Worm (Caenorhabditis elegans): Measurements from ENCODE around the gene Y75B8A.7.

The Y75B8A.7 gene

DNA sequence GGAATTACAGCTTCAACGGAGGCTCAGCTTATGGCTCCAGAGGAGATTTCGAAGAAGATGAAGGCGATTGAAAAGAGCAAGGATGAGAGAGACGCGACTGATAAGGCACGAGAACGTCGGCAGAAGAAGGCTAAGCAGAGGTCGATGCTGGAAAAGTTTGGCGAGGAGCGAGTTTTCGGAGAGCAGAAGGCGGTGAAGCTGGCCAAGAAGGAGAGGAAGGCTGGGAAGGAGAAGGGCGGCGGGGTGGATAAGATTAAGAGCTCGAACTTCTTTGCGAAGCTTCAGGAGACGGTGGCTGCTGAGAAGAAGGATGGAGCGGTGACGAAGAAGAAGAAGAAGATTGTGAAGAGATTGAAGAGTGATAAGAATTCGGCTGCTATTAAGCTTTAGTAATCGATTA, 6.5 kb downstream of the Y75B8A.7 start:
- no peak for TF ChIP-seq nhr-28 (tag; optimal IDR thresholded peaks at IDR 0.05)
- TF ChIP-seq sptf-1 (tag; optimal IDR thresholded peaks at IDR 0.05), result no peak
- TF ChIP-seq drap-1 (GFP tag; optimal IDR thresholded peaks at IDR 0.05), result no peak
- TF ChIP-seq snpc-4 (tag; optimal IDR thresholded peaks at IDR 0.05), result no peak
- no peak for TF ChIP-seq M03D4.4 (tag; optimal IDR thresholded peaks at IDR 0.05)
- no peak for TF ChIP-seq ceh-83 (GFP tag; optimal IDR thresholded peaks at IDR 0.05)
- no peak for TF ChIP-seq tbx-8 (GFP tag; optimal IDR thresholded peaks at IDR 0.05)
- no peak for TF ChIP-seq unc-62 (GFP tag; optimal IDR thresholded peaks at IDR 0.05)
- TF ChIP-seq mep-1 (tag; optimal IDR thresholded peaks at IDR 0.05), result no peak
- no peak for TF ChIP-seq ham-2 (GFP tag; optimal IDR thresholded peaks at IDR 0.05)
- no peak for TF ChIP-seq unc-39 (tag; optimal IDR thresholded peaks at IDR 0.05)
- TF ChIP-seq lin-32 (GFP tag; optimal IDR thresholded peaks at IDR 0.05), result no peak
- TF ChIP-seq cnd-1 (tag; optimal IDR thresholded peaks at IDR 0.05), result no peak
- TF ChIP-seq ceh-43 (GFP tag; optimal IDR thresholded peaks at IDR 0.05), result no peak
- TF ChIP-seq lin-13 (tag; optimal IDR thresholded peaks at IDR 0.05), result no peak
- TF ChIP-seq ceh-39 (tag; optimal IDR thresholded peaks at IDR 0.05), result no peak
- no peak for TF ChIP-seq sem-2 (GFP tag; optimal IDR thresholded peaks at IDR 0.05)
- TF ChIP-seq mab-5 (tag; optimal IDR thresholded peaks at IDR 0.05), result no peak

DNA sequence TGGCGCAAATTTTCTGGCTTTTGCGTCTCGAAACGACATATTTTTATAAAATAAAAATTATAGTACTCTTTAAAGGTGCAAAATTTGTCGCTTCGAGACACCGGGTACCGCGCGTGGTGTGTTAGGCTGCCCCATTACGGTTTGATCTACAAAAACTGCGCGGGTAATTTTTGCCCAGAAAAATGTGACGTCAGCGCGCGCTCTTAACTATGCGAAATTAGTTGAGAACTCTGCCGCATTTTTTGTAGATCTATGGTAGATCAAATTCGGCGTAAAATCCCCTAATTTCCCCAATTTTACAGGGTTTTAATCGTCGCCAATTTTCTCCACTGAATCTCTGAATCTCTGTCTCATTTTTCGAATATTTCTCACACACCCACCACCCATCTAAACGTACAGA, 7.8 kb downstream of the Y75B8A.7 start, which contains the start of gene Y75B8A.8:
TSS of gene Y75B8A.8 (plus strand) at position 301 of the 400 bp plus-strand sequence.
- TF ChIP-seq sem-2 (GFP tag; optimal IDR thresholded peaks at IDR 0.05) (no peak), hlh-1 (tag; optimal IDR thresholded peaks at IDR 0.05) (no peak), tbx-8 (GFP tag; optimal IDR thresholded peaks at IDR 0.05) (no peak), flh-1 (GFP tag; optimal IDR thresholded peaks at IDR 0.05) (no peak), snpc-4 (tag; optimal IDR thresholded peaks at IDR 0.05) (no peak), sptf-1 (tag; optimal IDR thresholded peaks at IDR 0.05) (no peak), elt-3 (tag; optimal IDR thresholded peaks at IDR 0.05) (no peak), pha-4 (tag; optimal IDR thresholded peaks at IDR 0.05) (no peak), nhr-12 (tag; optimal IDR thresholded peaks at IDR 0.05) (no peak), unc-62 (GFP tag; optimal IDR thresholded peaks at IDR 0.05) (no peak), bed-3 (GFP tag; optimal IDR thresholded peaks at IDR 0.05) (no peak), zip-8 (tag; optimal IDR thresholded peaks at IDR 0.05) (no peak)

DNA sequence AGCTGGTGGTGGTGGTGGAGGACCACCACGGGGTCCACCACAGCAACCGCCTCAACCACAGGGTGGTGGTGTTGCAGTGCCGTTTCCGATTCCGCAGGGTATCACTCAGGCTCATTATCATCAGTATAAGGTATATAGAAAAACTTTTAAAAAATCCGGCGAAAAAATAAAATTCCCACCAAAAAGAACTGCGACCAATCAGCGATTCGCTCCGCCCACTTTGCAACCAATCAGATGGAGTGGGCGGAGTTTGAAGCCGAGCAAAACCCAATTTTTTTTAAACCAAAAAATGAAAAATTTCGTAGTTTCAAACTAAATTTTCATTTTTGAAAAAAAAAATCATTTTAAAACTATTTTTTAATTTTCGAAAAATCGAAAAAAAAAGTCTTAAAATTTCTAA, 8.2 kb downstream of the Y75B8A.7 start:
- TF ChIP-seq tbx-8 (GFP tag; optimal IDR thresholded peaks at IDR 0.05), result no peak

DNA sequence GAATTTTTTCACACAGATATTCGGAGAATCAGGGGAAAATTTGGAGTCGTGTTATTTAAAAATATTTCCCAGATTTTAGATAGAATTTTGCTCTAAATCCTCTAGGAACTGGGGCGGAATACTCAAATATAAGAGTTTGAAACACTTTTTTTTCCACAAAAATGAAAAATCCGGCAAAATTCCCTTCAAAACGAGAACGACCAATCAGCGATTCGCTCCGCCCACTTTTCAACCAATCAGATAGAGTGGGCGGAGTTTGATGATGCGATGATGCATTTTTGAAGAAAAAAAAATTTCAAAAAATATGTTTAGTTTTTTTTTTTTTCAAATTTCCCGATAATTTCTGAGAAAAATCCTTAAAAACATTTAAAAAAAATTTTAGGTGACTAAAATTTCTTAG, 11.7 kb downstream of the Y75B8A.7 start:
- TF ChIP-seq snpc-4 (tag; optimal IDR thresholded peaks at IDR 0.05), result no peak
- TF ChIP-seq nhr-28 (tag; optimal IDR thresholded peaks at IDR 0.05), result no peak
- no peak for TF ChIP-seq ces-1 (GFP tag; optimal IDR thresholded peaks at IDR 0.05)
- no peak for TF ChIP-seq unc-62 (GFP tag; optimal IDR thresholded peaks at IDR 0.05)
- TF ChIP-seq mab-5 (tag; optimal IDR thresholded peaks at IDR 0.05), result no peak
- TF ChIP-seq lin-32 (GFP tag; optimal IDR thresholded peaks at IDR 0.05), result no peak
- TF ChIP-seq sem-2 (GFP tag; optimal IDR thresholded peaks at IDR 0.05), result no peak
- TF ChIP-seq mep-1 (tag; optimal IDR thresholded peaks at IDR 0.05), result no peak
- TF ChIP-seq nhr-237 (tag; optimal IDR thresholded peaks at IDR 0.05), result no peak
- TF ChIP-seq drap-1 (GFP tag; optimal IDR thresholded peaks at IDR 0.05), result no peak
- TF ChIP-seq zip-8 (tag; optimal IDR thresholded peaks at IDR 0.05), result no peak

DNA sequence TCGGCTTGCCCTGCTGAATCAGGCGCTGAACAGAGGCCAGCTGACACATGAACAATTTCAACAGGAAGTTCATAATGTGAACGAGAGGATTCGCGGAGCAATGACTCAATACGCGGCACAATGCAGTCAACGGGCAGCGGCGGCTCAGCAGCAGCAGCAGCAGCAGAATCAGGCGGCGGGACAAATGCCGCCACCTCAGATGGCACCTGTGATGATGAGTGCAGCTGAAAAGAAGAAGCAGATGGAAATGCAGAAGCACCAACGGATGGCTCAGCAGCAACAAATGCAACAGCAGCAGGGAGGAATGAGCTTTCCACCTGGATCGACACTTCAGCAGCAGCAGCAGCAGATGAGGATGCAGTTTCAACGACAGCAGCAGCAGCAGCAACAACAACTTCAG, 12.6 kb downstream of the Y75B8A.7 start:
- no peak for TF ChIP-seq ceh-39 (tag; optimal IDR thresholded peaks at IDR 0.05)
- TF ChIP-seq bed-3 (GFP tag; optimal IDR thresholded peaks at IDR 0.05), result no peak
- TF ChIP-seq sptf-1 (tag; optimal IDR thresholded peaks at IDR 0.05), result no peak
- TF ChIP-seq tbx-8 (GFP tag; optimal IDR thresholded peaks at IDR 0.05), result no peak
- TF ChIP-seq blmp-1 (tag; optimal IDR thresholded peaks at IDR 0.05), result no peak
- TF ChIP-seq hlh-1 (tag; optimal IDR thresholded peaks at IDR 0.05), result no peak
- no peak for TF ChIP-seq ceh-43 (GFP tag; optimal IDR thresholded peaks at IDR 0.05)

DNA sequence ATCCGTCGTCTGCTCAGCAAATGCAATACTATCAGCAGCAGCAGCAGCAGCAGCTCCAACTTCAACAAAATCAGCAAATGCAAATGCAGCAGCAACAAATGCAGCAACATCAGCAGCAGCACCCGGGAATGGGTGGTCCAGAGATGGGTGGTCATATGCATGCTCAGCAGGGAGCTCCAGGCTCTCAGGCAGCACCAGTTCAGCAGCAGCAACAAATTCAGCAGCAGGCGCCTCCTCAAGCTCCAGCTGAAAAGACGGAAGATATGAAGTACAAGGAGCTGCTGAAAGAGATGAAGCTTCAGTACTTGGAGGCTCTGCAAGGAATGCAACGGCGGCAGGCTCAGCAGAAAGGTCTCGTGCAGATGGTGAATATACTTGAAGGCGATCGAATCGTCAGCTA, 14.3 kb downstream of the Y75B8A.7 start:
- TF ChIP-seq elt-3 (tag; optimal IDR thresholded peaks at IDR 0.05) (no peak), lsy-2 (tag; optimal IDR thresholded peaks at IDR 0.05) (no peak), pha-4 (tag; optimal IDR thresholded peaks at IDR 0.05) (no peak), nhr-76 (tag; optimal IDR thresholded peaks at IDR 0.05) (no peak), M03D4.4 (tag; optimal IDR thresholded peaks at IDR 0.05) (no peak), unc-39 (tag; optimal IDR thresholded peaks at IDR 0.05) (no peak), ceh-39 (tag; optimal IDR thresholded peaks at IDR 0.05) (no peak), nhr-237 (tag; optimal IDR thresholded peaks at IDR 0.05) (no peak), snpc-4 (tag; optimal IDR thresholded peaks at IDR 0.05) (no peak), unc-62 (GFP tag; optimal IDR thresholded peaks at IDR 0.05) (no peak), ztf-11 (tag; optimal IDR thresholded peaks at IDR 0.05) (no peak)
